Fruit fly (Drosophila melanogaster) whole organism, embryonic: ENCODE results near the gene CG13001.
A peak's percentile ranks its signal among the peaks of the same experiment; 100 is the strongest.

Source experiments
- ATbp ChIP-seq: fragments of 200-800 bp; sonication (Bioruptor generic); optimal IDR thresholded peaks from 2 replicates; lab custom pipeline; 2017; ENCODE audit warnings: missing biosample characterization, mild to moderate bottlenecking, missing genetic modification characterization, missing genetic modification reagents
- Aef1 ChIP-seq: fragments of 200-800 bp; sonication (Bioruptor generic); IDR thresholded peaks from 3 replicates; pipeline ENCODE4 v1.3.6; 2022; ENCODE audit warnings: missing biosample characterization, missing genetic modification characterization
- B-H1 ChIP-seq: fragments of 200-800 bp; sonication (Bioruptor generic); IDR thresholded peaks from 3 replicates; pipeline ENCODE4 v1.3.6; 2022; ENCODE audit warnings: missing biosample characterization, missing genetic modification characterization
- CG11560 ChIP-seq: fragments of 200-800 bp; sonication (Bioruptor generic); IDR thresholded peaks from 3 replicates; pipeline ENCODE4 v1.3.6; 2022; ENCODE audit warnings: missing biosample characterization, missing genetic modification characterization
- CG11695 ChIP-seq: fragments of 200-800 bp; sonication (Bioruptor generic); IDR thresholded peaks from 3 replicates; pipeline ENCODE4 v1.3.6; 2022; ENCODE audit warnings: missing biosample characterization, missing genetic modification characterization
- CG11696 ChIP-seq: fragments of 200-800 bp; sonication (Bioruptor generic); IDR thresholded peaks from 2 replicates; pipeline ENCODE4 v1.3.6; 2022; ENCODE audit warnings: missing biosample characterization, missing genetic modification characterization
- CG12104 ChIP-seq: fragments of 200-800 bp; sonication (Bioruptor generic); optimal IDR thresholded peaks from 3 replicates; lab custom pipeline; 2016; ENCODE audit warnings: missing biosample characterization, missing genetic modification characterization
- CG17568 ChIP-seq: fragments of 200-800 bp; sonication (Bioruptor generic); optimal IDR thresholded peaks from 2 replicates; lab custom pipeline; 2018; ENCODE audit warnings: missing biosample characterization, mild to moderate bottlenecking, missing genetic modification characterization, moderate library complexity
- CG18599 ChIP-seq: fragments of 200-800 bp; sonication (Bioruptor generic); optimal IDR thresholded peaks from 3 replicates; lab custom pipeline; 2017; ENCODE audit warnings: missing biosample characterization, missing genetic modification characterization, mild to moderate bottlenecking, moderate library complexity, missing genetic modification reagents
- CG2120 ChIP-seq: fragments of 200-800 bp; sonication (Bioruptor generic); optimal IDR thresholded peaks from 3 replicates; lab custom pipeline; 2016; ENCODE audit warnings: missing biosample characterization, missing genetic modification characterization
- CG30020 ChIP-seq: fragments of 200-800 bp; optimal IDR thresholded peaks from 2 replicates; lab custom pipeline; 2019; ENCODE audit warnings: missing biosample characterization, mild to moderate bottlenecking, missing genetic modification characterization, moderate library complexity
- CG34224 ChIP-seq: fragments of 200-800 bp; sonication (Bioruptor generic); IDR thresholded peaks from 3 replicates; pipeline ENCODE4 v1.3.6; 2022; ENCODE audit warnings: missing biosample characterization, missing genetic modification characterization; ENCODE audit not compliant: partially characterized antibody
- CG4360 ChIP-seq: fragments of 200-800 bp; sonication (Bioruptor generic); IDR thresholded peaks from 2 replicates; pipeline ENCODE4 v1.3.6; 2022; ENCODE audit warnings: missing biosample characterization, missing genetic modification characterization
- CG43689 ChIP-seq: fragments of 200-800 bp; sonication (Bioruptor generic); IDR thresholded peaks from 2 replicates; pipeline ENCODE4 v1.3.6; 2022; ENCODE audit warnings: missing biosample characterization, missing genetic modification characterization
- CG6254 ChIP-seq: fragments of 200-800 bp; sonication (Bioruptor generic); optimal IDR thresholded peaks from 3 replicates; lab custom pipeline; 2017; ENCODE audit warnings: mild to moderate bottlenecking, missing biosample characterization, missing genetic modification reagents, missing genetic modification characterization
- CG7357 ChIP-seq: fragments of 200-800 bp; sonication (Bioruptor generic); IDR thresholded peaks from 3 replicates; pipeline ENCODE4 v1.3.6; 2022; ENCODE audit warnings: missing biosample characterization, missing genetic modification characterization
- CG7372 ChIP-seq: fragments of 200-800 bp; sonication (Bioruptor generic); IDR thresholded peaks from 2 replicates; pipeline ENCODE4 v1.3.6; 2022; ENCODE audit warnings: missing biosample characterization, missing genetic modification characterization
- CG7987 ChIP-seq: fragments of 200-800 bp; sonication (Bioruptor generic); optimal IDR thresholded peaks from 2 replicates; lab custom pipeline; 2018; ENCODE audit warnings: missing biosample characterization, mild to moderate bottlenecking, missing genetic modification characterization, moderate library complexity
- CG8765 ChIP-seq: fragments of 200-800 bp; sonication (Bioruptor generic); IDR thresholded peaks from 2 replicates; pipeline ENCODE4 v1.3.6; 2022; ENCODE audit warnings: missing biosample characterization, missing genetic modification characterization
- CG9437 ChIP-seq: fragments of 200-800 bp; sonication (Bioruptor generic); optimal IDR thresholded peaks from 2 replicates; lab custom pipeline; 2018; ENCODE audit warnings: missing biosample characterization, mild to moderate bottlenecking, missing genetic modification characterization
- CTCF ChIP-seq: fragments of 200-800 bp; sonication (Bioruptor generic); optimal IDR thresholded peaks from 2 replicates; lab custom pipeline; 2017; ENCODE audit warnings: missing biosample characterization, mild to moderate bottlenecking, missing genetic modification characterization, moderate library complexity
- Dbx ChIP-seq: fragments of 200-800 bp; sonication (Bioruptor generic); IDR thresholded peaks from 3 replicates; pipeline ENCODE4 v1.3.6; 2022; ENCODE audit warnings: missing biosample characterization, missing genetic modification characterization
- Dp ChIP-seq: fragments of 200-800 bp; sonication (Bioruptor generic); optimal IDR thresholded peaks from 2 replicates; lab custom pipeline; 2018; ENCODE audit warnings: missing biosample characterization, mild to moderate bottlenecking, missing genetic modification characterization, moderate library complexity
- E2f1 ChIP-seq: fragments of 200-800 bp; sonication (Bioruptor generic); IDR thresholded peaks from 2 replicates; pipeline ENCODE4 v1.3.6; 2022; ENCODE audit warnings: missing biosample characterization, missing genetic modification characterization
- GATAe ChIP-seq: fragments of 200-800 bp; sonication (Bioruptor generic); conservative IDR thresholded peaks from 2 replicates; pipeline ENCODE4 v1.3.6; 2022; ENCODE audit warnings: missing biosample characterization, missing genetic modification characterization
- HLH3B ChIP-seq: fragments of 200-800 bp; sonication (Bioruptor generic); IDR thresholded peaks from 2 replicates; pipeline ENCODE4 v1.3.6; 2022; ENCODE audit warnings: missing biosample characterization, missing genetic modification characterization
- Hand ChIP-seq: fragments of 200-800 bp; sonication (Bioruptor generic); optimal IDR thresholded peaks from 2 replicates; lab custom pipeline; 2017; ENCODE audit warnings: mild to moderate bottlenecking, missing biosample characterization, missing genetic modification reagents, missing genetic modification characterization
- Hr51 ChIP-seq, 2 experiments: fragments of 200-800 bp; sonication (Bioruptor generic); optimal IDR thresholded peaks; 2 replicates in 1 of 2; 3 replicates in 1 of 2; lab custom pipeline; 2016 to 2018; ENCODE audit warnings: missing biosample characterization in 2 of 2, missing genetic modification characterization in 2 of 2, mild to moderate bottlenecking in 1 of 2, moderate library complexity in 1 of 2
- Jarid2 ChIP-seq: fragments of 200-800 bp; sonication (Bioruptor generic); optimal IDR thresholded peaks from 3 replicates; lab custom pipeline; 2017; ENCODE audit warnings: mild to moderate bottlenecking, missing biosample characterization, missing genetic modification reagents, missing genetic modification characterization
- MBD-R2 ChIP-seq: fragments of 200-800 bp; sonication (Bioruptor generic); IDR thresholded peaks from 2 replicates; pipeline ENCODE4 v1.3.6; 2022; ENCODE audit warnings: missing biosample characterization, missing genetic modification characterization
- Mad ChIP-seq: fragments of 200-800 bp; sonication (Bioruptor generic); optimal IDR thresholded peaks from 2 replicates; lab custom pipeline; 2016; ENCODE audit warnings: missing biosample characterization, missing genetic modification characterization
- Max ChIP-seq: fragments of 200-800 bp; sonication (Bioruptor generic); optimal IDR thresholded peaks from 2 replicates; lab custom pipeline; 2016; ENCODE audit warnings: missing biosample characterization, mild to moderate bottlenecking, missing genetic modification characterization
- Oaz ChIP-seq: fragments of 200-800 bp; sonication (Bioruptor generic); IDR thresholded peaks from 2 replicates; pipeline ENCODE4 v1.3.6; 2022; ENCODE audit warnings: missing biosample characterization, missing genetic modification characterization
- Optix ChIP-seq: fragments of 200-800 bp; sonication (Bioruptor generic); IDR thresholded peaks from 3 replicates; pipeline ENCODE4 v1.3.6; 2022; ENCODE audit warnings: missing biosample characterization, missing genetic modification characterization
- Poxn ChIP-seq: fragments of 200-800 bp; sonication (Bioruptor generic); IDR thresholded peaks from 2 replicates; pipeline ENCODE4 v1.3.6; 2022; ENCODE audit warnings: missing biosample characterization, missing genetic modification characterization
- Rfx ChIP-seq: fragments of 200-800 bp; sonication (Bioruptor generic); IDR thresholded peaks from 2 replicates; pipeline ENCODE4 v1.3.6; 2022; ENCODE audit warnings: missing biosample characterization, missing genetic modification characterization
- Rx ChIP-seq: fragments of 200-800 bp; sonication (Bioruptor generic); IDR thresholded peaks from 2 replicates; pipeline ENCODE4 v1.3.6; 2022; ENCODE audit warnings: missing biosample characterization, missing genetic modification characterization
- Taf1 ChIP-seq: fragments of 200-800 bp; sonication (Bioruptor generic); IDR thresholded peaks from 2 replicates; pipeline ENCODE4 v1.3.6; 2022; ENCODE audit warnings: missing biosample characterization, missing genetic modification characterization
- Xbp1 ChIP-seq: fragments of 200-800 bp; sonication (Bioruptor generic); optimal IDR thresholded peaks from 3 replicates; lab custom pipeline; 2016; ENCODE audit warnings: missing biosample characterization, mild to moderate bottlenecking, missing genetic modification characterization
- cas ChIP-seq: fragments of 200-800 bp; sonication (Bioruptor generic); IDR thresholded peaks from 2 replicates; pipeline ENCODE4 v1.3.6; 2022; ENCODE audit warnings: missing biosample characterization, missing genetic modification characterization
- cato ChIP-seq: fragments of 200-800 bp; sonication (Bioruptor generic); optimal IDR thresholded peaks from 2 replicates; lab custom pipeline; 2016; ENCODE audit warnings: missing biosample characterization, missing genetic modification characterization, borderline replicate concordance
- croc ChIP-seq: fragments of 200-800 bp; sonication (Bioruptor generic); conservative IDR thresholded peaks from 3 replicates; pipeline ENCODE4 v1.3.6; 2022; ENCODE audit warnings: missing biosample characterization, missing genetic modification characterization
- disco-r ChIP-seq: fragments of 200-800 bp; sonication (Bioruptor generic); optimal IDR thresholded peaks from 2 replicates; lab custom pipeline; 2016; ENCODE audit warnings: missing biosample characterization, missing genetic modification characterization
- gem ChIP-seq: fragments of 200-800 bp; sonication (Bioruptor generic); optimal IDR thresholded peaks from 2 replicates; lab custom pipeline; 2019; ENCODE audit warnings: missing biosample characterization, mild to moderate bottlenecking, missing genetic modification characterization, moderate library complexity
- gsb-n ChIP-seq: fragments of 200-800 bp; sonication (Bioruptor generic); optimal IDR thresholded peaks from 3 replicates; lab custom pipeline; 2018; ENCODE audit warnings: missing biosample characterization, mild to moderate bottlenecking, missing genetic modification characterization
- kni ChIP-seq: fragments of 200-800 bp; sonication (Bioruptor generic); optimal IDR thresholded peaks from 3 replicates; lab custom pipeline; 2017; ENCODE audit warnings: mild to moderate bottlenecking, missing biosample characterization, missing genetic modification reagents, missing genetic modification characterization
- mam ChIP-seq: fragments of 200-800 bp; sonication (Bioruptor generic); optimal IDR thresholded peaks from 3 replicates; lab custom pipeline; 2016; ENCODE audit warnings: missing biosample characterization, missing genetic modification characterization
- salm ChIP-seq: fragments of 200-800 bp; sonication (Bioruptor generic); optimal IDR thresholded peaks from 2 replicates; lab custom pipeline; 2018; ENCODE audit warnings: missing biosample characterization, mild to moderate bottlenecking, missing genetic modification characterization
- unc-4 ChIP-seq: fragments of 200-800 bp; sonication (Bioruptor generic); IDR thresholded peaks from 2 replicates; pipeline ENCODE4 v1.3.6; 2022; ENCODE audit warnings: missing biosample characterization, missing genetic modification characterization; ENCODE audit not compliant: partially characterized antibody

CG13001 gene

DNA sequence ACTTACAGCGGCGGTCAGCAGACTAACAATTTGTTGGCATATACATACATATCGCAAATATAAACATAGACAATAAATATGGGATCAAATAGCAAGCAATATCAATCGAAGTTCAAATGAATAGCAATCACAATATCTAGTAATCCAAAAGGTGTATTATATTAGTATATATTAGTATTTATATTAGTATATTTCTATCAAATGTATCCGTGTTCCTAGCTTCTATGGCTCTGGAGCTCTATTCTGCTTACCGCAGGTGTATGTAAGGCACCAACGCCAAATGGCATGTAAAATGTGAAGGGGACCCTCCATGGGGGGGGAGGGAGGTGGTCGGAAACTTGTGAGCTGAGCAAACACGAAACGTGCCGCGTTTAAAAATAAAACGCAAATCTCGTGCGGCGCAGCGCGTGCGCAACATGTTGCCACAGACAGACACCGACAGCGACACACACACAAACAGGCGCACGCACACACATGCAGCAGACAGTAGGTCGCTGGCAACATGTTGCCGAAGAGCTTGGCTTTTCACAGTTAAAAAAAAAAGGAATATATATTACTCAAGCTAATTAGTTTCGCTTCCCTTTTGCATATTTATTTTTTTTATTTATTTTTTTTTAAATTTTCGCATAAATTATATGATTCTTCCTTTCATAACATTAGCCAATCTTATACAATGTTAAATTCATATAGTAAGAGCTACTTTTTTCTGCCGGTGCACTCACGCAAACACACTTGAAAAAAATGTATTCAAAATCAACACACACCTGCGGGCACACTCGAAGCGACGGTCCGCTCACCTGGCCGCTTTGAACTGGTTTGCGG is 12.0 kb downstream of the CG13001 start (continued):
- TF ChIP-seq kni (GFP tag; lab: Kevin White, UChicago) (no peak), cato (GFP tag; lab: Kevin White, UChicago) (peak; percentile 12), B-H1 (peak; percentile 72), Aef1 (GFP tag; lab: Robert Waterston, UW) (peak; percentile 61), disco-r (GFP tag; lab: Kevin White, UChicago) (no peak), Mad (GFP tag; lab: Kevin White, UChicago) (no peak), Dp (GFP tag; lab: Kevin White, UChicago) (no peak), GATAe (GFP tag; lab: Robert Waterston, UW) (no peak), CG30020 (no peak), unc-4 (GFP tag; lab: Robert Waterston, UW) (no peak), CG2120 (peak; percentile 57), Taf1 (GFP tag; lab: Robert Waterston, UW) (peak; percentile 9; the same call in 1 of the 2 replicates), CG7372 (GFP tag; lab: Robert Waterston, UW) (peak; percentile 46), CG11560 (tag; lab: Robert Waterston, UW) (0 out of 3 replicates have a peak, but pooled peaks have one; percentile 19), salm (peak; percentile 49), CG7987 (no peak), Hr51 (GFP tag; optimal IDR thresholded peaks at IDR 0.05; lab: Kevin White, UChicago) (peak in 1 of 2 experiments; percentile 72), CG4360 (GFP tag; lab: Robert Waterston, UW) (no peak), HLH3B (GFP tag; lab: Robert Waterston, UW) (peak; percentile 84), CG11695 (GFP tag; lab: Robert Waterston, UW) (peak; percentile 74), CG11696 (peak; percentile 89), CG12104 (GFP tag; lab: Kevin White, UChicago) (peak; percentile 50), Poxn (GFP tag; lab: Robert Waterston, UW) (peak; percentile 28; the same call in 1 of the 2 replicates), CG17568 (GFP tag; lab: Kevin White, UChicago) (peak; percentile 34), CG8765 (GFP tag; lab: Robert Waterston, UW) (no peak), croc (peak; percentile 53; the same call in 2 of the 3 replicates), Jarid2 (GFP tag; lab: Kevin White, UChicago) (peak; percentile 26), Hand (GFP tag; lab: Kevin White, UChicago) (no peak), ATbp (GFP tag; lab: Kevin White, UChicago) (peak; percentile 48), E2f1 (GFP tag; lab: Robert Waterston, UW) (peak; percentile 62), gem (peak; percentile 94), CG7357 (GFP tag; lab: Robert Waterston, UW) (0 out of 3 replicates have a peak, but pooled peaks have one; percentile 27), CG34224 (GFP tag; lab: Robert Waterston, UW) (no peak), MBD-R2 (GFP tag; lab: Robert Waterston, UW) (peak; percentile 27; the same call in 1 of the 2 replicates), CTCF (no peak), Rfx (GFP tag; lab: Robert Waterston, UW) (peak; percentile 77), CG6254 (GFP tag; lab: Kevin White, UChicago) (peak; percentile 54), Dbx (0 out of 3 replicates have a peak, but pooled peaks have one; percentile 32), Max (GFP tag; lab: Kevin White, UChicago) (peak; percentile 1), Oaz (peak; percentile 55; the same call in 1 of the 2 replicates), cas (0 out of 2 replicates have a peak, but pooled peaks have one; percentile 43), CG43689 (GFP tag; lab: Robert Waterston, UW) (no peak), mam (GFP tag; lab: Kevin White, UChicago) (peak; percentile 41), CG9437 (GFP tag; lab: Kevin White, UChicago) (peak; percentile 46), CG18599 (GFP tag; lab: Kevin White, UChicago) (peak; percentile 66), Rx (0 out of 2 replicates have a peak, but pooled peaks have one; percentile 30), Xbp1 (peak; percentile 45), Optix (no peak), gsb-n (peak; percentile 57)
